Worm (Caenorhabditis elegans) whole organism, L1 larva: ENCODE measurements around the gene C44C10.7.

Experiments used
- C04F5.9 ChIP-seq: sonication (generic microtip); optimal IDR thresholded peaks from 2 replicates; lab custom pipeline; 2016; ENCODE audit warnings: missing genetic modification characterization, missing compliant biosample characterization
- C16A3.4 ChIP-seq: fragments of 150-350 bp; optimal IDR thresholded peaks from 2 replicates; lab custom pipeline; 2014; ENCODE audit warnings: missing biosample characterization, missing genetic modification characterization
- F16B12.6 ChIP-seq: fragments of 150-350 bp; optimal IDR thresholded peaks from 2 replicates; lab custom pipeline; 2014; ENCODE audit warnings: missing biosample characterization, missing genetic modification characterization
- ama-1 ChIP-seq: fragments of 150-350 bp; optimal IDR thresholded peaks from 2 replicates; lab custom pipeline; 2014
- blmp-1 ChIP-seq: fragments of 150-350 bp; optimal IDR thresholded peaks from 2 replicates; lab custom pipeline; 2014; ENCODE audit warnings: missing biosample characterization, missing genetic modification characterization
- ceh-63 ChIP-seq: fragments of 200-800 bp; sonication (Bioruptor generic); optimal IDR thresholded peaks from 2 replicates; lab custom pipeline; 2018; ENCODE audit warnings: mild to moderate bottlenecking, missing genetic modification characterization, missing compliant biosample characterization
- ceh-88 ChIP-seq: fragments of 200-800 bp; sonication (Bioruptor generic); IDR thresholded peaks from 2 replicates; pipeline ENCODE4 v1.3.6; 2022; ENCODE audit warnings: missing genetic modification characterization, missing compliant biosample characterization
- ces-1 ChIP-seq: fragments of 150-350 bp; optimal IDR thresholded peaks from 2 replicates; lab custom pipeline; 2014; ENCODE audit warnings: missing biosample characterization, missing genetic modification reagents, missing genetic modification characterization
- elt-3 ChIP-seq, 6 experiments: fragments of 150-350 bp in 1 of 6; sonication (generic microtip); optimal IDR thresholded peaks; 2 replicates each; lab custom pipeline; 2017 to 2018; ENCODE audit warnings: missing biosample characterization in 6 of 6, missing genetic modification characterization in 6 of 6, inconsistent platforms in 1 of 6
- ets-5 ChIP-seq: fragments of 200-800 bp; sonication (Bioruptor generic); IDR thresholded peaks from 2 replicates; pipeline ENCODE4 v1.3.6; 2022; ENCODE audit warnings: missing genetic modification characterization, missing compliant biosample characterization
- fkh-4 ChIP-seq: sonication (generic microtip); optimal IDR thresholded peaks from 2 replicates; lab custom pipeline; 2016; ENCODE audit warnings: missing compliant biosample characterization, missing genetic modification characterization, borderline replicate concordance
- fos-1 ChIP-seq: fragments of 150-350 bp; optimal IDR thresholded peaks from 2 replicates; lab custom pipeline; 2014; ENCODE audit warnings: missing biosample characterization, missing genetic modification characterization
- grh-1 ChIP-seq: fragments of 200-800 bp; sonication (Bioruptor generic); IDR thresholded peaks from 2 replicates; pipeline ENCODE4 v1.3.6; 2022; ENCODE audit warnings: missing genetic modification reagents, missing genetic modification characterization, missing compliant biosample characterization
- hlh-17 ChIP-seq: fragments of 200-800 bp; sonication (Bioruptor generic); optimal IDR thresholded peaks from 2 replicates; lab custom pipeline; 2018; ENCODE audit warnings: missing genetic modification characterization, mild to moderate bottlenecking, missing compliant biosample characterization, moderate library complexity, borderline replicate concordance
- hpl-2 ChIP-seq: fragments of 150-350 bp; optimal IDR thresholded peaks from 2 replicates; lab custom pipeline; 2014; ENCODE audit warnings: missing biosample characterization, missing genetic modification reagents, missing genetic modification characterization
- isw-1 ChIP-seq: fragments of 200-800 bp; sonication (Bioruptor generic); IDR thresholded peaks from 2 replicates; pipeline ENCODE4 v1.3.6; 2022; ENCODE audit warnings: missing genetic modification characterization, missing compliant biosample characterization
- jun-1 ChIP-seq: fragments of 150-350 bp; optimal IDR thresholded peaks from 2 replicates; lab custom pipeline; 2014; ENCODE audit warnings: missing biosample characterization, missing genetic modification reagents, missing genetic modification characterization
- lin-14 ChIP-seq: fragments of 200-800 bp; sonication (Bioruptor generic); optimal IDR thresholded peaks from 2 replicates; lab custom pipeline; 2018; ENCODE audit warnings: mild to moderate bottlenecking, missing genetic modification characterization, moderate library complexity, missing compliant biosample characterization
- lin-35 ChIP-seq, 2 experiments: fragments of 150-350 bp; optimal IDR thresholded peaks; 2 replicates each; lab custom pipeline; 2014; ENCODE audit warnings: missing biosample characterization in 2 of 2, missing genetic modification characterization in 2 of 2, missing genetic modification reagents in 2 of 2
- mab-9 ChIP-seq: fragments of 200-800 bp; sonication (Bioruptor generic); IDR thresholded peaks from 2 replicates; pipeline ENCODE4 v1.3.6; 2022; ENCODE audit warnings: missing genetic modification reagents, missing genetic modification characterization, missing compliant biosample characterization
- mef-2 ChIP-seq: fragments of 150-350 bp; optimal IDR thresholded peaks from 2 replicates; lab custom pipeline; 2014; ENCODE audit warnings: missing biosample characterization, missing genetic modification characterization
- nhr-20 ChIP-seq: sonication (generic microtip); optimal IDR thresholded peaks from 2 replicates; lab custom pipeline; 2016; ENCODE audit warnings: mild to moderate bottlenecking, missing genetic modification characterization, missing compliant biosample characterization
- nhr-28 ChIP-seq: fragments of 150-350 bp; optimal IDR thresholded peaks from 2 replicates; lab custom pipeline; 2014; ENCODE audit warnings: missing biosample characterization, missing genetic modification characterization
- nhr-47 ChIP-seq: sonication (generic microtip); optimal IDR thresholded peaks from 2 replicates; lab custom pipeline; 2016; ENCODE audit warnings: mild to moderate bottlenecking, missing genetic modification characterization, moderate library complexity, missing compliant biosample characterization
- nhr-71 ChIP-seq: sonication (generic microtip); optimal IDR thresholded peaks from 2 replicates; lab custom pipeline; 2016; ENCODE audit warnings: mild to moderate bottlenecking, missing genetic modification characterization, moderate library complexity, missing compliant biosample characterization
- nhr-85 ChIP-seq: sonication (generic microtip); peaks from one replicate; lab custom pipeline; 2016; ENCODE audit warnings: missing genetic modification characterization, inconsistent platforms, missing compliant biosample characterization
- nhr-90 ChIP-seq: sonication (generic microtip); optimal IDR thresholded peaks from 2 replicates; lab custom pipeline; 2016; ENCODE audit warnings: mild to moderate bottlenecking, missing genetic modification characterization, missing compliant biosample characterization; ENCODE audit not compliant: poor library complexity
- pag-3 ChIP-seq: sonication (generic microtip); optimal IDR thresholded peaks from 2 replicates; lab custom pipeline; 2017; ENCODE audit warnings: missing genetic modification characterization, mild to moderate bottlenecking, missing compliant biosample characterization, antibody characterized with exemption, borderline replicate concordance; ENCODE audit not compliant: insufficient read depth
- pax-3 ChIP-seq: fragments of 200-800 bp; sonication (Bioruptor generic); optimal IDR thresholded peaks from 2 replicates; lab custom pipeline; 2018; ENCODE audit warnings: mild to moderate bottlenecking, missing genetic modification characterization, moderate library complexity, missing compliant biosample characterization
- pqm-1 ChIP-seq: sonication (generic microtip); optimal IDR thresholded peaks from 3 replicates; lab custom pipeline; 2017; ENCODE audit warnings: missing biosample characterization, missing genetic modification characterization
- rnt-1 ChIP-seq: sonication (generic microtip); optimal IDR thresholded peaks from 2 replicates; lab custom pipeline; 2016; ENCODE audit warnings: mild to moderate bottlenecking, missing genetic modification characterization, moderate library complexity, missing compliant biosample characterization
- snpc-4 ChIP-seq: fragments of 150-350 bp; optimal IDR thresholded peaks from 2 replicates; lab custom pipeline; 2014; ENCODE audit warnings: missing biosample characterization, missing genetic modification characterization
- snu-23 ChIP-seq: sonication (generic microtip); optimal IDR thresholded peaks from 2 replicates; lab custom pipeline; 2016; ENCODE audit warnings: missing genetic modification characterization, missing compliant biosample characterization
- sup-37 ChIP-seq: fragments of 200-800 bp; sonication (Bioruptor generic); optimal IDR thresholded peaks from 2 replicates; lab custom pipeline; 2018; ENCODE audit warnings: mild to moderate bottlenecking, missing genetic modification characterization, missing compliant biosample characterization
- tlp-1 ChIP-seq: fragments of 150-350 bp; optimal IDR thresholded peaks from 2 replicates; lab custom pipeline; 2014; ENCODE audit warnings: missing biosample characterization, missing genetic modification characterization
- unc-130 ChIP-seq: fragments of 150-350 bp; optimal IDR thresholded peaks from 2 replicates; lab custom pipeline; 2017; ENCODE audit warnings: missing biosample characterization, missing genetic modification characterization, inconsistent platforms
- unc-86 ChIP-seq: sonication (generic microtip); optimal IDR thresholded peaks from 2 replicates; lab custom pipeline; 2016; ENCODE audit warnings: missing genetic modification characterization, missing compliant biosample characterization
- unc-98 ChIP-seq: fragments of 200-800 bp; sonication (Bioruptor generic); IDR thresholded peaks from 2 replicates; pipeline ENCODE4 v1.3.6; 2022; ENCODE audit warnings: missing genetic modification characterization, missing compliant biosample characterization
- vab-15 ChIP-seq: sonication (generic microtip); optimal IDR thresholded peaks from 2 replicates; lab custom pipeline; 2017; ENCODE audit warnings: missing genotype, mild to moderate bottlenecking, missing genetic modification characterization, missing compliant biosample characterization
- zag-1 ChIP-seq: fragments of 150-350 bp; optimal IDR thresholded peaks from 2 replicates; lab custom pipeline; 2014; ENCODE audit warnings: missing biosample characterization, missing genetic modification characterization
- ztf-11 ChIP-seq, 2 experiments: sonication (generic microtip); optimal IDR thresholded peaks; 2 replicates each; lab custom pipeline; 2016 to 2017; ENCODE audit warnings: missing genetic modification characterization in 2 of 2, missing biosample characterization in 1 of 2, missing compliant biosample characterization in 1 of 2
- ztf-4 ChIP-seq: fragments of 150-350 bp; optimal IDR thresholded peaks from 2 replicates; lab custom pipeline; 2014; ENCODE audit warnings: missing biosample characterization, missing genetic modification characterization

Gene C44C10.7

ce11 chrX:11720058-11720457 lies 32.0 kb upstream of the C44C10.7 start:
- TF ChIP-seq grh-1 (GFP tag; lab: Robert Waterston, UW) (peak; percentile 5; the same call in 1 of the 2 replicates), mef-2 (tag; lab: Kevin White, UChicago) (no peak), blmp-1 (tag; lab: Kevin White, UChicago) (peak; percentile 79), tlp-1 (no peak), ceh-88 (no peak), nhr-28 (tag; lab: Kevin White, UChicago) (no peak), rnt-1 (tag; lab: Kevin White, UChicago) (no peak), nhr-85 (tag; lab: Kevin White, UChicago) (peak; percentile 88), ama-1 (no peak), fkh-4 (tag; lab: Kevin White, UChicago) (no peak), ceh-63 (GFP tag; lab: Kevin White, UChicago) (no peak), unc-86 (tag; lab: Kevin White, UChicago) (no peak), lin-14 (peak; percentile 63), zag-1 (tag; lab: Kevin White, UChicago) (no peak), nhr-47 (tag; lab: Kevin White, UChicago) (no peak), nhr-71 (peak; percentile 0), jun-1 (tag; lab: Kevin White, UChicago) (no peak), hpl-2 (GFP tag; lab: Kevin White, UChicago) (no peak), isw-1 (GFP tag; lab: Robert Waterston, UW) (no peak), unc-130 (tag; lab: Kevin White, UChicago) (no peak), nhr-20 (tag; lab: Kevin White, UChicago) (peak; percentile 36), pqm-1 (no peak), vab-15 (tag; lab: Kevin White, UChicago) (no peak), ztf-4 (tag; lab: Kevin White, UChicago) (no peak), nhr-90 (peak; percentile 51), ces-1 (GFP tag; lab: Kevin White, UChicago) (no peak), pax-3 (tag; lab: Kevin White, UChicago) (no peak), unc-98 (GFP tag; lab: Robert Waterston, UW) (no peak), F16B12.6 (no peak), pag-3 (no peak), hlh-17 (no peak), C16A3.4 (no peak), snpc-4 (tag; lab: Kevin White, UChicago) (no peak), snu-23 (peak; percentile 25), mab-9 (GFP tag; lab: Robert Waterston, UW) (no peak), ztf-11 (tag; optimal IDR thresholded peaks at IDR 0.05; lab: Kevin White, UChicago) (no peak), C04F5.9 (no peak), elt-3 (tag; optimal IDR thresholded peaks at IDR 0.05; lab: Kevin White, UChicago) (peak in 2 of 6 experiments; percentile 2 to 4), sup-37 (GFP tag; lab: Kevin White, UChicago) (no peak), ets-5 (GFP tag; lab: Robert Waterston, UW) (no peak)

- TF ChIP-seq fos-1 (tag; lab: Kevin White, UChicago) (no peak), lin-14 (peak; percentile 20)
Observed at ce11 chrX:11718751-11719150, 30.7 kb upstream of the C44C10.7 start.

- TF ChIP-seq nhr-20 (tag; lab: Kevin White, UChicago) (peak; percentile 13), snu-23 (peak; percentile 10), lin-14 (peak; percentile 56), F16B12.6 (no peak), lin-35 (GFP tag; optimal IDR thresholded peaks at IDR 0.05; lab: Kevin White, UChicago) (no peak), nhr-85 (tag; lab: Kevin White, UChicago) (peak; percentile 61), blmp-1 (tag; lab: Kevin White, UChicago) (peak; percentile 53), tlp-1 (no peak)
Observed at ce11 chrX:11716463-11716960, 28.4 kb upstream of the C44C10.7 start, which contains the start of gene C44C10.9. C44C10.9 (minus strand) TSS chrX:11716513.
